Fruit fly (Drosophila melanogaster): ENCODE results near the gene Osi3.

Osi3 gene

DNA sequence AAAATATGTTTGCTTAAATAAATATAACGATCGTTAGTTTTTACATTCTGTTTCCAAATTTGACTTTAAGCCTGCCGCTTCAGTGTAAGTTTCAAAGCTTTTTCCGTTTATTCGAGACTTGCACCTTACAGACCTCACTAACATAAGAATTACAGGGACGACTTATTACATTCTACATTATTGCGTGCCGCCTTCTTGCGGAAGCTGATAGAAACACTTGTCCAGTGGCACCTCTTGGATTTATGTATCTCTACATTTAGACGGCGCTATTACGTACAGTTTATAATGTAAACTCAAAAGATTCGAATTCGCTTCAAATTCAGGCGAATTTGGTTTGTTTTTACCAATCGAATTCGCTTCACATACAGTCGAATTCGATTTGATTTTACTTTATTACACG, 44.9 kb upstream of the Osi3 start (continued):
- TF ChIP-seq CG6813 (GFP tag; optimal IDR thresholded peaks at IDR 0.05) (no peak), h (optimal IDR thresholded peaks at IDR 0.05) (no peak), dmrt11E (tag; optimal IDR thresholded peaks at IDR 0.05) (no peak), Dip2 (GFP tag; IDR thresholded peaks at IDR 0.05) (peak; percentile 53), CG43689 (GFP tag; IDR thresholded peaks at IDR 0.05) (no peak), maf-S (GFP tag; optimal IDR thresholded peaks at IDR 0.05) (peak; percentile 2), sob (GFP tag; IDR thresholded peaks at IDR 0.05) (no peak), onecut (GFP tag; IDR thresholded peaks at IDR 0.05) (no peak), chinmo (GFP tag; IDR thresholded peaks at IDR 0.05; ENCODE audit: partially characterized antibody) (no peak), Gsc (GFP tag; IDR thresholded peaks at IDR 0.05) (no peak), HLH3B (GFP tag; IDR thresholded peaks at IDR 0.05) (no peak), Pdp1 (GFP tag; optimal IDR thresholded peaks at IDR 0.05) (peak in 1 of 2 experiments; percentile 69), HLH4C (GFP tag; IDR thresholded peaks at IDR 0.05; ENCODE audit: partially characterized antibody) (no peak), pum (GFP tag; optimal IDR thresholded peaks at IDR 0.05) (peak; percentile 7), chm (GFP tag; IDR thresholded peaks at IDR 0.05) (no peak), NC2β (GFP tag; optimal IDR thresholded peaks at IDR 0.05) (no peak), esg (GFP tag; conservative IDR thresholded peaks at IDR 0.05) (no peak), Nf-YC (tag; optimal IDR thresholded peaks at IDR 0.05) (no peak), CG16863 (GFP tag; optimal IDR thresholded peaks at IDR 0.05) (no peak), gsb (GFP tag; IDR thresholded peaks at IDR 0.05) (no peak), CG7987 (GFP tag; optimal IDR thresholded peaks at IDR 0.05) (peak; percentile 12), CG7786 (GFP tag; optimal IDR thresholded peaks at IDR 0.05) (no peak), CG12769 (tag; optimal IDR thresholded peaks at IDR 0.05) (no peak), CG9609 (GFP tag; optimal IDR thresholded peaks at IDR 0.05) (no peak), pb (GFP tag; optimal IDR thresholded peaks at IDR 0.05) (no peak), klu (GFP tag; IDR thresholded peaks at IDR 0.05) (no peak), en (GFP tag; optimal IDR thresholded peaks at IDR 0.05) (no peak), dati (GFP tag; IDR thresholded peaks at IDR 0.05) (no peak), HLH54F (GFP tag; optimal IDR thresholded peaks at IDR 0.05) (peak; percentile 16), crp (GFP tag; optimal IDR thresholded peaks at IDR 0.05) (no peak), CG33557 (GFP tag; optimal IDR thresholded peaks at IDR 0.05) (no peak), wdn (GFP tag; IDR thresholded peaks at IDR 0.05) (no peak), CG2116 (GFP tag; optimal IDR thresholded peaks at IDR 0.05) (no peak), E2f1 (GFP tag; IDR thresholded peaks at IDR 0.05) (no peak), Poxn (GFP tag; IDR thresholded peaks at IDR 0.05) (no peak), CG6765 (GFP tag; optimal IDR thresholded peaks at IDR 0.05) (no peak), CG12942 (GFP tag; optimal IDR thresholded peaks at IDR 0.05) (no peak), CG7372 (GFP tag; IDR thresholded peaks at IDR 0.05) (no peak), usp (GFP tag; optimal IDR thresholded peaks at IDR 0.05) (no peak), lbe (GFP tag; optimal IDR thresholded peaks at IDR 0.05) (no peak), Oli (tag; optimal IDR thresholded peaks at IDR 0.05) (no peak), CG18764 (GFP tag; optimal IDR thresholded peaks at IDR 0.05) (no peak), sisA (GFP tag; IDR thresholded peaks at IDR 0.05) (peak; percentile 33; the same call in 1 of the 2 replicates), CG1603 (tag; optimal IDR thresholded peaks at IDR 0.05) (peak; percentile 50), sd (tag; optimal IDR thresholded peaks at IDR 0.05) (no peak), CG13287 (GFP tag; IDR thresholded peaks at IDR 0.05; ENCODE audit: partially characterized antibody) (peak; percentile 48; the same call in 1 of the 2 replicates), Kr (GFP tag; optimal IDR thresholded peaks at IDR 0.05) (no peak), NK7.1 (GFP tag; optimal IDR thresholded peaks at IDR 0.05) (no peak), Rfx (GFP tag; IDR thresholded peaks at IDR 0.05) (peak; percentile 50), CG17385 (GFP tag; optimal IDR thresholded peaks at IDR 0.05) (no peak), CG30431 (GFP tag; optimal IDR thresholded peaks at IDR 0.05) (no peak), CG10267 (tag; optimal IDR thresholded peaks at IDR 0.05) (peak; percentile 7), CG11456 (GFP tag; IDR thresholded peaks at IDR 0.05) (peak; percentile 60; the same call in 2 of the 3 replicates)

All from whole organism, embryonic.